Worm (Caenorhabditis elegans): ENCODE results near the gene fbxa-190.

The fbxa-190 gene

DNA sequence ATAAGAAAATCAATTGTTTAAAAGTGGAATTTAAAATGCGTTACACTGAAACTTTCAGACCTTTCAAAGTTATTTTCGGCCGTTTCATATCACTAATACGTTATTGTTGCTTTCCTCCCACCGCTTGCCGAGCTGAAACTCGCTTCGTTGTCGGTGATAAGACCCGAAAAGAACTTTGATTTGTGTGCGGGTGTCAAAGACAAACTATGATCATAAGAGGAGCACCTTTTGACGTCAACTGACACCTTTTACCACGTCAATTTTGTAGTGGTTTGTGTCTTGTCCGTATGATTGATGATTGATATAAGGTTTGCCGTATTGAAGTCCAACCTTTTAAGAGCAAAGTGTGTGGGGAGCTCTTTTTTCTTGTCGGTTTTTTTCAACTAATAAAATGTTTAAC, 34.8 kb upstream of the fbxa-190 start, which contains the start of gene ttr-37 (continued):
- TF ChIP-seq sptf-2 (GFP tag; optimal IDR thresholded peaks at IDR 0.05) = no peak
- TF ChIP-seq nfya-1 (tag; optimal IDR thresholded peaks at IDR 0.05; ENCODE audit: borderline replicate concordance, insufficient read depth) = no peak
- TF ChIP-seq lin-54 (GFP tag; optimal IDR thresholded peaks at IDR 0.05) = no peak
- 0 out of 2 replicates have a peak, but pooled peaks have one; percentile 36 for TF ChIP-seq let-526 (GFP tag; IDR thresholded peaks at IDR 0.05)
- no peak for TF ChIP-seq ztf-22 (GFP tag; optimal IDR thresholded peaks at IDR 0.05)
- no peak for TF ChIP-seq F22D6.2 (tag; optimal IDR thresholded peaks at IDR 0.05)
- no peak for TF ChIP-seq ceh-27 (GFP tag; optimal IDR thresholded peaks at IDR 0.05)
- TF ChIP-seq lag-1 (GFP tag; IDR thresholded peaks at IDR 0.05) = no peak
- TF ChIP-seq athp-1 (tag; optimal IDR thresholded peaks at IDR 0.05) = no peak
- no peak for TF ChIP-seq nfya-2 (GFP tag; IDR thresholded peaks at IDR 0.05)
- no peak for TF ChIP-seq somi-1 (GFP tag; optimal IDR thresholded peaks at IDR 0.05)
- TF ChIP-seq let-607 (tag; optimal IDR thresholded peaks at IDR 0.05) = peak; percentile 57 to 72
- TF ChIP-seq lir-1 (GFP tag; conservative IDR thresholded peaks at IDR 0.05) = 0 out of 2 replicates have a peak, but pooled peaks have one; percentile 21
- no peak for TF ChIP-seq nhr-27 (tag; optimal IDR thresholded peaks at IDR 0.05)
- TF ChIP-seq F49E8.2 (tag; optimal IDR thresholded peaks at IDR 0.05; ENCODE audit: insufficient read depth) = no peak
- TF ChIP-seq ccch-3 (GFP tag; optimal IDR thresholded peaks at IDR 0.05) = no peak
- TF ChIP-seq nhr-80 (tag; optimal IDR thresholded peaks at IDR 0.05) = peak; percentile 83
- TF ChIP-seq chd-7 (tag; optimal IDR thresholded peaks at IDR 0.05) = peak; percentile 53
- TF ChIP-seq aptf-3 (GFP tag; IDR thresholded peaks at IDR 0.05) = no peak
- TF ChIP-seq egl-44 (GFP tag; IDR thresholded peaks at IDR 0.05) = no peak
- no peak for TF ChIP-seq sea-2 (GFP tag; IDR thresholded peaks at IDR 0.05)
- TF ChIP-seq ztf-28 (GFP tag; IDR thresholded peaks at IDR 0.05) = no peak
- TF ChIP-seq attf-3 (GFP tag; conservative IDR thresholded peaks at IDR 0.05) = no peak

DNA sequence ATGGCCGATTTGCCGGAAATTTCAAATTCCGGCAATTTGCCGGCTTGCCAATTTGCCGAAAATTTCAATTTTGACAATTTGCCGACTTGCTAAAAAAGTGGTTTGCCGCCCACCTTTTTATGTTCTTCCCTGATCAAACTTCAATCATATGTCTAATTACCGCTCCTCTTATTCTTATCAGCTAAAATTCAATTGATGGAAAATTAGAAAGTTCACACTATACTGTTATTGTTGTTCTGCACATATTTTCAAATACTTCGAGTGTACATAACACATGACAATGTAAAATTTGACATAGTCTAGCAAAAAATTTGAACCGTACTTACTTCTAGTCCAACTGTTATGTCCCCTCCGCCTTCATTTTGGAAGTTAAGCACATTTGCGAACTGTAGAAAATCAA, 34.0 kb upstream of the fbxa-190 start:
- peak; percentile 52 for TF ChIP-seq nhr-80 (tag; optimal IDR thresholded peaks at IDR 0.05)
- TF ChIP-seq athp-1 (tag; optimal IDR thresholded peaks at IDR 0.05) = no peak

DNA sequence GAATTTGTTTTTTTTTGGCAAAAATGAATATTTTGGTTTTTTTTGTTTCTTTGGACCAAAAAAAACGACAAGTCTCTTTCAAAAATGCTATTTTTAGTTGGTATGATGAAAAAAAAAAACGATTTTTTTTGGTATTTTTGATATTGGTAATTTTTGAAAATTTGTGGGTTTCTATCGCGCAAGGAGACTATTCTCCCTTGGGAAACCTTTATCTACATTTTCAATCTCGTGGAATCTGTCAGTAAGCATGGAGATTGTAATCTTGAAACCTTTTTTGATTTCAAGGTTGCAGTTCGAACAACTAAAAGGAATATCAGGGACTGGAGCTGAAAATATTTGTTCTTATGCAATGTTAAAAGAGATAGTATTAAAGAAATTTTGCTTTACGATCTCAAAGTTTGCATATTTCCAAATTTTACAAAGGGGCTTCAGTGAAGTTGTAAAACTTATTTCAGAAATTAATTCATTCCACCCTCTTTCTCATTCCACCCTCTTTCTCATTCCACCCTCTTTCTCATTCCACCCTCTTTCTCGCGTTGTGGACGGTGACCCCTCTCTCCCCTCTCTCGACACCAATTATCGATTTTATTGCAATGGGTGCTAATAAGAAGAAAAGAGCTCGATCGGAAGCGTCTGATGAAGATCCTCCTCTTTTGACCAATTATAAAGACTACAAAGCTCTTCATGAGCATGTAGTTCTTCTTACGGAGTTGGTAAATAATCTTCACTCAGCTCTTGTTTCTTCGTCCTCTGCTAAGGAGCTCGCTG, 32.7 kb upstream of the fbxa-190 start:
- no peak for TF ChIP-seq hsf-1 (GFP tag; IDR thresholded peaks at IDR 0.05)
- TF ChIP-seq ZK185.1 (tag; optimal IDR thresholded peaks at IDR 0.05; ENCODE audit: poor library complexity, severe bottlenecking) = peak; percentile 29
- peak; percentile 77 for TF ChIP-seq gei-17 (GFP tag; optimal IDR thresholded peaks at IDR 0.05)
- no peak for TF ChIP-seq ztf-26 (tag; optimal IDR thresholded peaks at IDR 0.05)
- no peak for TF ChIP-seq lag-1 (GFP tag; IDR thresholded peaks at IDR 0.05)
- peak; percentile 67 for TF ChIP-seq lin-40 (tag; optimal IDR thresholded peaks at IDR 0.05)
- TF ChIP-seq K11D2.4 (GFP tag; IDR thresholded peaks at IDR 0.05) = 0 out of 2 replicates have a peak, but pooled peaks have one; percentile 13

DNA sequence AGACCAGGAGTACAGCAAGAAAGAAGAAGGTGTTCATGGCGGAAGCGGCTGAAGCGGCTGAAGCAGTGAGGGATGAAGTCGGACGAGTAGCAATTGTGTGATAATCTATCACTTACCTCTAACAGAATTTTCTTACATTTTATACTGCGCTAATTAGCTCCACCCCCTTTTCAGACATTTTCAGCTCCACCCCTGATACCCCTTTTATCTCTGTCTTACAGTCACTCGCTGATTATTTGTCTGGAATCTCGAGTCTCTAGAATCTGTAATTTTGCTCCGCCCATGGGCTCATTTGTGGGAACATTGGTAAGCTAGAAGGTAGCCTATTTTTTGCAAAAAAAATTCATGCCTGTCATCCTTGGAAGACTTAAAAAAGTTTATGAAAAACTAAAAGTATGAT, 27.5 kb upstream of the fbxa-190 start, which contains the start of gene ins-39:
Gene ins-39, minus strand, starts transcription at position 101 of the 400 bp plus-strand sequence.
- TF ChIP-seq rpc-1 (optimal IDR thresholded peaks at IDR 0.05) (no peak), rpc-1 (tag; optimal IDR thresholded peaks at IDR 0.05) (no peak), Y67H2A.10 (GFP tag; conservative IDR thresholded peaks at IDR 0.05) (no peak), D2030.7 (GFP tag; IDR thresholded peaks at IDR 0.05) (no peak), ceh-91 (GFP tag; IDR thresholded peaks at IDR 0.05) (no peak), nfyb-1 (GFP tag; IDR thresholded peaks at IDR 0.05) (no peak), ama-1 (optimal IDR thresholded peaks at IDR 0.05) (no peak), ama-1 (GFP tag; optimal IDR thresholded peaks at IDR 0.05) (no peak), lin-54 (GFP tag; optimal IDR thresholded peaks at IDR 0.05) (no peak), ceh-58 (GFP tag; IDR thresholded peaks at IDR 0.05) (no peak), Y79H2A.3 (GFP tag; conservative IDR thresholded peaks at IDR 0.05) (no peak)
